Worm (Caenorhabditis elegans) whole organism, young adult: ENCODE data around the gene Y110A2AL.7.

Experiments
- F49E8.2 ChIP-seq: sonication (generic microtip); optimal IDR thresholded peaks from 3 replicates; lab custom pipeline; 2017; ENCODE audit warnings: missing genetic modification characterization, mild to moderate bottlenecking, missing compliant biosample characterization, antibody characterized with exemption, moderate library complexity; ENCODE audit not compliant: insufficient read depth
- snpc-4 ChIP-seq, 5 experiments: fragments of 150-350 bp in 1 of 5; sonication (generic microtip) in 4 of 5; optimal IDR thresholded peaks; 2 replicates each; lab custom pipeline; 2014 to 2018; ENCODE audit warnings: missing genetic modification characterization in 5 of 5, missing biosample characterization in 3 of 5, antibody characterized with exemption in 2 of 5, mild to moderate bottlenecking in 2 of 5, missing compliant biosample characterization in 2 of 5, missing genotype in 2 of 5, moderate library complexity in 2 of 5, missing genetic modification reagents in 1 of 5
- tbx-9 ChIP-seq: sonication (generic microtip); optimal IDR thresholded peaks from 2 replicates; lab custom pipeline; 2016; ENCODE audit warnings: borderline replicate concordance, missing genetic modification characterization, inconsistent platforms, missing compliant biosample characterization

- TF ChIP-seq tbx-9 (no peak), snpc-4 (GFP tag; optimal IDR thresholded peaks at IDR 0.05; lab: Kevin White, UChicago) (no peak), snpc-4 (tag; optimal IDR thresholded peaks at IDR 0.05; lab: Kevin White, UChicago) (no peak), F49E8.2 (tag; lab: Kevin White, UChicago) (no peak)
These were observed 23.6 kb upstream of the Y110A2AL.7 start, which contains the start of the genes Y110A2AL.9 and Y110A2AL.3 for ce11 chrII:2866541-2867124.
